Worm (Caenorhabditis elegans): ENCODE measurements around the gene srh-304.

Gene srh-304

DNA sequence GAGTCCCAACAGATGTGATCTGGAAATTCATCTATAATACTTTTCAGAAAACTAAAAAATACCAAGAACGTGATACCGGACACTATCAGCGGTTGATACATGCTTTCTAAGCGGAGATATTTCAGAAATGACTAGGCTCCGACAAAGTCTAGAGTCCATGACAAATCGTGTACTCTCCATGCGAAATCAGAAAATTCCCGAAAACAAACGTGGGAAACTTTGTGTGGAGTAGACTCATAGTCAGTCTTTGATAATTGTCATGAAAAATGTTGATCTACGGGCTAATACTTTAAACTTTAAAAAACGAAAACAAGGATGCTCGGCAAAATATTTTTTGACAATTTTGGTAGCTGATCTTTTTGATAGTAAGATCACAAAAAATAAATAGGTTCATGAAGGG lies 29.6 kb upstream of the srh-304 start, which contains the start of gene srx-18:
Gene srx-18, minus strand, starts transcription at position 101 of the 400 bp plus-strand sequence.
- no peak for TF ChIP-seq flh-1 (GFP tag; optimal IDR thresholded peaks at IDR 0.05)
- no peak for TF ChIP-seq lin-13 (tag; optimal IDR thresholded peaks at IDR 0.05)
- no peak for TF ChIP-seq ceh-43 (GFP tag; optimal IDR thresholded peaks at IDR 0.05)
- no peak for TF ChIP-seq elt-1 (tag; optimal IDR thresholded peaks at IDR 0.05; ENCODE audit: borderline replicate concordance, insufficient read depth)

DNA sequence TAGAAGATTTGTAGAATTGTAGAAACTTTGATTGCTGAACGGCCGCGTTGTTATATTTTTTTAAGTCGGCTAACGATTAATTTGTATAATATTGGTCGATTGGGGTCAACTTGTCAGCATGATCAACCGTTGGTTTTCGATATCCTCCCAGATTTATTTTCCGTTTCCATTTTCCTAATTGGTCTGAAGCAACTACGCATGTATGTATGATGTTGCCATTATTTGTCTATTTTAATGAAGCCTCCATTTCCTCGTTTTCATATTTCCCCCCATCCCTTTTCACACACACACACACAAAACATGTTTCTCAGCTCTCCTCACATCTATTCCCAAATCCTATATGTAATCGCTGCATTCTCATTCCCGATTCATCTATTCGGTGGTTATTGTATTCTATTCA lies 27.9 kb upstream of the srh-304 start, which contains the start of gene srh-287:
Gene srh-287, plus strand, starts transcription at position 301 of the 400 bp plus-strand sequence.
- TF ChIP-seq elt-1 (tag; optimal IDR thresholded peaks at IDR 0.05; ENCODE audit: borderline replicate concordance, insufficient read depth) (no peak), drap-1 (GFP tag; optimal IDR thresholded peaks at IDR 0.05) (no peak), unc-62 (GFP tag; optimal IDR thresholded peaks at IDR 0.05) (no peak), nhr-76 (tag; optimal IDR thresholded peaks at IDR 0.05) (no peak), unc-39 (tag; optimal IDR thresholded peaks at IDR 0.05) (no peak), sem-2 (GFP tag; optimal IDR thresholded peaks at IDR 0.05) (no peak), blmp-1 (tag; optimal IDR thresholded peaks at IDR 0.05) (no peak), sptf-1 (tag; optimal IDR thresholded peaks at IDR 0.05) (no peak), mls-2 (tag; optimal IDR thresholded peaks at IDR 0.05) (no peak), nhr-2 (tag; optimal IDR thresholded peaks at IDR 0.05) (no peak), lin-13 (tag; optimal IDR thresholded peaks at IDR 0.05) (no peak), mep-1 (tag; optimal IDR thresholded peaks at IDR 0.05) (no peak), nhr-12 (tag; optimal IDR thresholded peaks at IDR 0.05) (no peak), ztf-11 (tag; optimal IDR thresholded peaks at IDR 0.05) (no peak), snpc-4 (tag; optimal IDR thresholded peaks at IDR 0.05) (no peak), flh-1 (GFP tag; optimal IDR thresholded peaks at IDR 0.05) (no peak), nhr-237 (tag; optimal IDR thresholded peaks at IDR 0.05) (no peak)

DNA sequence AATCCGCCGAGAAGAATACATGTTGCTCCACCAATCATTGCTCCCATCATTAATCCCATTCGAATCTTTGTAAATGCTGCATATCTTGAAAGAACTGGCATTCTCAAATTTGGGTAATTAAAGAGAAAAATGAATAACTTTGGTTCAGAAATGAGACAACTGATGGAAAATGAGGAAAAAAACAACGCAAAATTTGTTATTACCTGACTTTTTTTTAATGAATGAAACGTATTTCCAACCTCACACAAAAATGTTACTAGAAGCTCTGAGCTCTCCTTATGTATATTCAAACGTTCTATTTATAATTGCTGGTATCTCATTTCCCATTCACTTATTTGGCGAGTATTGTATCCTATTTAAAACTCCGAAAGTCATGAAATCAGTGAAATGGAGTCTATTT lies 25.9 kb upstream of the srh-304 start, which contains the start of the genes Y94A7B.11 and srh-292:
Gene Y94A7B.11, minus strand, starts transcription at position 101 of the 400 bp plus-strand sequence.
Gene srh-292, plus strand, starts transcription at position 251 of the 400 bp plus-strand sequence.
- TF ChIP-seq ztf-11 (tag; optimal IDR thresholded peaks at IDR 0.05): no peak
- no peak for TF ChIP-seq snpc-4 (tag; optimal IDR thresholded peaks at IDR 0.05)
- no peak for TF ChIP-seq unc-39 (tag; optimal IDR thresholded peaks at IDR 0.05)
- no peak for TF ChIP-seq unc-120 (tag; optimal IDR thresholded peaks at IDR 0.05; ENCODE audit: poor library complexity, severe bottlenecking)
- TF ChIP-seq ceh-39 (tag; optimal IDR thresholded peaks at IDR 0.05): no peak
- TF ChIP-seq nhr-237 (tag; optimal IDR thresholded peaks at IDR 0.05): no peak
- no peak for TF ChIP-seq elt-3 (tag; optimal IDR thresholded peaks at IDR 0.05)
- TF ChIP-seq sptf-1 (tag; optimal IDR thresholded peaks at IDR 0.05): no peak
- TF ChIP-seq ceh-43 (GFP tag; optimal IDR thresholded peaks at IDR 0.05): no peak
- no peak for TF ChIP-seq lin-13 (tag; optimal IDR thresholded peaks at IDR 0.05)
- TF ChIP-seq ces-1 (GFP tag; optimal IDR thresholded peaks at IDR 0.05): no peak
- TF ChIP-seq nhr-76 (tag; optimal IDR thresholded peaks at IDR 0.05): no peak
- TF ChIP-seq nhr-2 (tag; optimal IDR thresholded peaks at IDR 0.05): no peak
- no peak for TF ChIP-seq unc-62 (GFP tag; optimal IDR thresholded peaks at IDR 0.05)
- TF ChIP-seq mep-1 (tag; optimal IDR thresholded peaks at IDR 0.05): no peak
- TF ChIP-seq drap-1 (GFP tag; optimal IDR thresholded peaks at IDR 0.05): no peak
- TF ChIP-seq lsy-2 (tag; optimal IDR thresholded peaks at IDR 0.05): no peak

DNA sequence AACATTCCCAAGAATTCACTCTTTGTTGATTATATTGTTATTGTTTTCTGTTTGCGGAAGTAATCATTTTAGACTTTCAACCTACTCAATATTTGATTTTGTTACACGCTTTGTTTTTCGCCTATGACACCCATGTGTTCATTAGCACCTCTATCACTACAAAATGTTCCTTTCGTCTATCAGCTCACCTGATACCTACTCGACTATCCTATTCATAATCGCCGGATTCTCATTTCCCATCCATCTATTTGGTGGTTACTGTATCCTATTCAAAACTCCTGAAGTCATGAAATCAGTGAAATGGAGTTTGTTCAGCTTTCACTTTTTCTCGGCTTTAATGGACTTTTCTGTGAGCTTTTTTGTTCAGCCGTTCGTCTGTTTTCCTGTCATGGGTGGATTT lies 23.1 kb upstream of the srh-304 start, which contains the start of gene srh-291:
Gene srh-291, plus strand, starts transcription at position 301 of the 400 bp plus-strand sequence.
- no peak for TF ChIP-seq ztf-11 (tag; optimal IDR thresholded peaks at IDR 0.05)
- TF ChIP-seq tbx-8 (GFP tag; optimal IDR thresholded peaks at IDR 0.05): no peak
- TF ChIP-seq mls-2 (tag; optimal IDR thresholded peaks at IDR 0.05): no peak
- no peak for TF ChIP-seq nhr-12 (tag; optimal IDR thresholded peaks at IDR 0.05)
- no peak for TF ChIP-seq ceh-83 (GFP tag; optimal IDR thresholded peaks at IDR 0.05)
- TF ChIP-seq nhr-2 (tag; optimal IDR thresholded peaks at IDR 0.05): no peak
- no peak for TF ChIP-seq lsy-2 (tag; optimal IDR thresholded peaks at IDR 0.05)
- TF ChIP-seq pha-4 (tag; optimal IDR thresholded peaks at IDR 0.05): no peak
- TF ChIP-seq unc-120 (tag; optimal IDR thresholded peaks at IDR 0.05; ENCODE audit: poor library complexity, severe bottlenecking): no peak
- TF ChIP-seq blmp-1 (tag; optimal IDR thresholded peaks at IDR 0.05): no peak
- no peak for TF ChIP-seq nhr-76 (tag; optimal IDR thresholded peaks at IDR 0.05)
- TF ChIP-seq zip-8 (tag; optimal IDR thresholded peaks at IDR 0.05): no peak
- TF ChIP-seq snpc-4 (tag; optimal IDR thresholded peaks at IDR 0.05): no peak
- no peak for TF ChIP-seq sem-2 (GFP tag; optimal IDR thresholded peaks at IDR 0.05)
- no peak for TF ChIP-seq bed-3 (GFP tag; optimal IDR thresholded peaks at IDR 0.05)
- no peak for TF ChIP-seq M03D4.4 (tag; optimal IDR thresholded peaks at IDR 0.05)
- no peak for TF ChIP-seq ceh-43 (GFP tag; optimal IDR thresholded peaks at IDR 0.05)

DNA sequence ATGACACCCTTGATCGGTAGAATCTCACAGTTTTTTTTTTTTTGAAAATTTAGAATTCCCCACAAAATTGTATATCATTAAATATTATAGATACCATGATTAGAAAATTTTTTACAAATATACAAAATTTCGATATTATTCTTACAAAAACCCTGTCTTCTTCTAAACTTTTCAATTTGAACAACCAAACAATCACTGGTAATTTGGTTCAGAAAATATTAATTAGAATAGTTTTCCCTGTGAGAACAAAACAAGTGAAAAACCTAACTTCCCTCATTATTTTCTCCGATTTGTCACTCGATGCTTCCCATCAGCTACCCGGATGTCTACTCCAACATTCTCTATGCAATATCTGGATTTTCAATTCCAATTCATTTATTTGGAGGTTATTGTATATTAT lies 18.4 kb upstream of the srh-304 start, which contains the start of gene srh-296:
Gene srh-296, plus strand, starts transcription at position 301 of the 400 bp plus-strand sequence.
- TF ChIP-seq ceh-83 (GFP tag; optimal IDR thresholded peaks at IDR 0.05): no peak
- TF ChIP-seq sptf-1 (tag; optimal IDR thresholded peaks at IDR 0.05): no peak
- TF ChIP-seq mep-1 (tag; optimal IDR thresholded peaks at IDR 0.05): no peak
- no peak for TF ChIP-seq sem-2 (GFP tag; optimal IDR thresholded peaks at IDR 0.05)
- no peak for TF ChIP-seq M03D4.4 (tag; optimal IDR thresholded peaks at IDR 0.05)
- TF ChIP-seq lin-13 (tag; optimal IDR thresholded peaks at IDR 0.05): no peak
- no peak for TF ChIP-seq nhr-2 (tag; optimal IDR thresholded peaks at IDR 0.05)
- TF ChIP-seq tbx-8 (GFP tag; optimal IDR thresholded peaks at IDR 0.05): no peak
- no peak for TF ChIP-seq snpc-4 (tag; optimal IDR thresholded peaks at IDR 0.05)
- no peak for TF ChIP-seq drap-1 (GFP tag; optimal IDR thresholded peaks at IDR 0.05)
- no peak for TF ChIP-seq hlh-1 (tag; optimal IDR thresholded peaks at IDR 0.05)

Data from whole organism, mixed stage, embryonic.